Worm (Caenorhabditis elegans) whole organism, L3 larva: ENCODE measurements around the gene C06E4.6.

Experiments used
- R02D3.7 ChIP-seq: fragments of 150-350 bp; optimal IDR thresholded peaks from 2 replicates; lab custom pipeline; 2014; ENCODE audit warnings: missing biosample characterization, missing genetic modification characterization
- ama-1 ChIP-seq: fragments of 150-350 bp; optimal IDR thresholded peaks from 2 replicates; lab custom pipeline; 2018
- egl-27 ChIP-seq: sonication (generic microtip); optimal IDR thresholded peaks from 4 replicates; lab custom pipeline; 2017; ENCODE audit warnings: missing biosample characterization, missing genetic modification reagents, missing genetic modification characterization
- fkh-2 ChIP-seq: fragments of 150-350 bp; optimal IDR thresholded peaks from 2 replicates; lab custom pipeline; 2014; ENCODE audit warnings: missing biosample characterization, missing genetic modification reagents, missing genetic modification characterization
- hmg-11 ChIP-seq: sonication (generic microtip); optimal IDR thresholded peaks from 2 replicates; lab custom pipeline; 2016; ENCODE audit warnings: missing genetic modification characterization, missing compliant biosample characterization
- jun-1 ChIP-seq: fragments of 150-350 bp; optimal IDR thresholded peaks from 2 replicates; lab custom pipeline; 2014; ENCODE audit warnings: missing biosample characterization, missing genetic modification reagents, missing genetic modification characterization
- nhr-67 ChIP-seq: fragments of 150-350 bp; optimal IDR thresholded peaks from 2 replicates; lab custom pipeline; 2014; ENCODE audit warnings: missing biosample characterization, missing genetic modification characterization
- nhr-76 ChIP-seq: fragments of 150-350 bp; sonication (generic microtip); optimal IDR thresholded peaks from 5 replicates; lab custom pipeline; 2014; ENCODE audit warnings: missing biosample characterization, missing genetic modification characterization
- unc-62 ChIP-seq: fragments of 150-350 bp; sonication (generic microtip); optimal IDR thresholded peaks from 4 replicates; lab custom pipeline; 2014; ENCODE audit warnings: missing biosample characterization, missing genetic modification reagents, missing genetic modification characterization

ce11 chrIV:7305325-7305724, 47.2 kb upstream of the C06E4.6 start, which contains the start of gene npr-27:
- TF ChIP-seq nhr-67 (no peak), R02D3.7 (tag; lab: Kevin White, UChicago) (no peak), hmg-11 (tag; lab: Kevin White, UChicago) (no peak), jun-1 (tag; lab: Kevin White, UChicago) (no peak), fkh-2 (tag; lab: Kevin White, UChicago) (no peak), egl-27 (tag; lab: Kevin White, UChicago) (no peak), nhr-76 (tag; lab: Kevin White, UChicago) (no peak), ama-1 (no peak), unc-62 (GFP tag; lab: Kevin White, UChicago) (no peak)
